Worm (Caenorhabditis elegans) whole organism, late embryonic: ENCODE measurements around the gene asp-4.

Experiments used
- C38D4.7 ChIP-seq: fragments of 200-800 bp; sonication (Bioruptor generic); optimal IDR thresholded peaks from 2 replicates; lab custom pipeline; 2018; ENCODE audit warnings: mild to moderate bottlenecking, missing genetic modification characterization, moderate library complexity, missing compliant biosample characterization
- F13H6.1 ChIP-seq: sonication (generic microtip); optimal IDR thresholded peaks from 2 replicates; lab custom pipeline; 2016; ENCODE audit warnings: missing genetic modification characterization, missing compliant biosample characterization
- T23F11.4 ChIP-seq: fragments of 200-800 bp; sonication (Bioruptor generic); optimal IDR thresholded peaks from 2 replicates; lab custom pipeline; 2018; ENCODE audit warnings: mild to moderate bottlenecking, missing genetic modification characterization, missing compliant biosample characterization
- ahr-1 ChIP-seq: sonication (generic microtip); optimal IDR thresholded peaks from 2 replicates; lab custom pipeline; 2016; ENCODE audit warnings: missing genetic modification characterization, missing compliant biosample characterization
- ama-1 ChIP-seq: fragments of 150-350 bp; optimal IDR thresholded peaks from 2 replicates; lab custom pipeline; 2014
- ceh-14 ChIP-seq: sonication (generic microtip); optimal IDR thresholded peaks from 2 replicates; lab custom pipeline; 2016; ENCODE audit warnings: missing genotype, missing genetic modification characterization, missing compliant biosample characterization
- ceh-19 ChIP-seq: fragments of 200-800 bp; sonication (Bioruptor generic); optimal IDR thresholded peaks from 2 replicates; lab custom pipeline; 2018; ENCODE audit warnings: mild to moderate bottlenecking, missing genetic modification characterization, missing compliant biosample characterization
- ceh-22 ChIP-seq: sonication (generic microtip); optimal IDR thresholded peaks from 2 replicates; lab custom pipeline; 2017; ENCODE audit warnings: missing biosample characterization, missing genetic modification characterization
- ceh-30 ChIP-seq: fragments of 150-350 bp; optimal IDR thresholded peaks from 2 replicates; lab custom pipeline; 2014; ENCODE audit warnings: missing biosample characterization, missing genetic modification characterization
- ceh-45 ChIP-seq: fragments of 200-800 bp; sonication (Bioruptor generic); IDR thresholded peaks from 2 replicates; pipeline ENCODE4 v1.3.6; 2022; ENCODE audit warnings: missing genetic modification reagents, missing genetic modification characterization, missing compliant biosample characterization
- ceh-48 ChIP-seq: sonication (generic microtip); optimal IDR thresholded peaks from 2 replicates; lab custom pipeline; 2016; ENCODE audit warnings: missing genetic modification characterization, inconsistent platforms, missing compliant biosample characterization
- ceh-6 ChIP-seq: fragments of 200-800 bp; sonication (Bioruptor generic); optimal IDR thresholded peaks from 2 replicates; lab custom pipeline; 2018; ENCODE audit warnings: mild to moderate bottlenecking, missing genetic modification characterization, missing compliant biosample characterization
- ceh-9 ChIP-seq: sonication (generic microtip); optimal IDR thresholded peaks from 2 replicates; lab custom pipeline; 2016; ENCODE audit warnings: mild to moderate bottlenecking, missing genetic modification characterization, inconsistent platforms, missing compliant biosample characterization
- dve-1 ChIP-seq: sonication (generic microtip); optimal IDR thresholded peaks from 2 replicates; lab custom pipeline; 2017; ENCODE audit warnings: antibody characterized with exemption, mild to moderate bottlenecking, missing genetic modification characterization, missing compliant biosample characterization
- elt-4 ChIP-seq: sonication (generic microtip); optimal IDR thresholded peaks from 2 replicates; lab custom pipeline; 2016; ENCODE audit warnings: missing genetic modification characterization, missing compliant biosample characterization
- eyg-1 ChIP-seq: sonication (generic microtip); optimal IDR thresholded peaks from 2 replicates; lab custom pipeline; 2016; ENCODE audit warnings: missing genotype, missing genetic modification characterization, missing compliant biosample characterization
- fax-1 ChIP-seq: sonication (generic microtip); optimal IDR thresholded peaks from 2 replicates; lab custom pipeline; 2016; ENCODE audit warnings: missing genotype, missing genetic modification characterization, missing compliant biosample characterization
- fkh-10 ChIP-seq: fragments of 150-350 bp; optimal IDR thresholded peaks from 2 replicates; lab custom pipeline; 2014; ENCODE audit warnings: missing biosample characterization, missing genetic modification reagents, missing genetic modification characterization
- fkh-6 ChIP-seq: sonication (generic microtip); optimal IDR thresholded peaks from 2 replicates; lab custom pipeline; 2016; ENCODE audit warnings: missing genetic modification characterization, missing compliant biosample characterization
- gmeb-2 ChIP-seq: sonication (generic microtip); optimal IDR thresholded peaks from 2 replicates; lab custom pipeline; 2016; ENCODE audit warnings: missing genetic modification characterization, inconsistent platforms, missing compliant biosample characterization
- hlh-13 ChIP-seq: fragments of 200-800 bp; sonication (Bioruptor generic); optimal IDR thresholded peaks from 2 replicates; lab custom pipeline; 2018; ENCODE audit warnings: mild to moderate bottlenecking, missing genetic modification characterization, missing compliant biosample characterization
- hlh-30 ChIP-seq: sonication (generic microtip); optimal IDR thresholded peaks from 2 replicates; lab custom pipeline; 2017; ENCODE audit warnings: antibody characterized with exemption, missing genetic modification characterization, missing compliant biosample characterization; ENCODE audit not compliant: insufficient read depth
- hlh-6 ChIP-seq: sonication (generic microtip); optimal IDR thresholded peaks from 2 replicates; lab custom pipeline; 2016; ENCODE audit warnings: missing genotype, missing genetic modification characterization, missing compliant biosample characterization
- hlh-8 ChIP-seq: sonication (generic microtip); optimal IDR thresholded peaks from 2 replicates; lab custom pipeline; 2016; ENCODE audit warnings: missing genotype, missing genetic modification characterization, missing compliant biosample characterization
- lim-6 ChIP-seq: sonication (generic microtip); optimal IDR thresholded peaks from 2 replicates; lab custom pipeline; 2016; ENCODE audit warnings: missing genetic modification characterization, missing compliant biosample characterization
- lin-11 ChIP-seq: fragments of 200-800 bp; sonication (Bioruptor generic); optimal IDR thresholded peaks from 2 replicates; lab custom pipeline; 2018; ENCODE audit warnings: mild to moderate bottlenecking, missing genetic modification characterization, missing compliant biosample characterization
- mec-3 ChIP-seq: sonication (generic microtip); optimal IDR thresholded peaks from 2 replicates; lab custom pipeline; 2016; ENCODE audit warnings: borderline replicate concordance, missing genetic modification characterization, missing compliant biosample characterization
- nfya-1 ChIP-seq: sonication (generic microtip); optimal IDR thresholded peaks from 2 replicates; lab custom pipeline; 2017; ENCODE audit warnings: missing genetic modification characterization, mild to moderate bottlenecking, missing compliant biosample characterization, antibody characterized with exemption, moderate library complexity
- nhr-232 ChIP-seq: sonication (generic microtip); optimal IDR thresholded peaks from 2 replicates; lab custom pipeline; 2016; ENCODE audit warnings: missing genetic modification characterization, missing compliant biosample characterization
- odd-2 ChIP-seq: sonication (generic microtip); optimal IDR thresholded peaks from 2 replicates; lab custom pipeline; 2017; ENCODE audit warnings: antibody characterized with exemption, mild to moderate bottlenecking, missing genetic modification characterization, missing compliant biosample characterization
- pag-3 ChIP-seq: sonication (generic microtip); optimal IDR thresholded peaks from 2 replicates; lab custom pipeline; 2016; ENCODE audit warnings: missing compliant biosample characterization, missing genetic modification characterization, borderline replicate concordance
- pha-2 ChIP-seq: sonication (generic microtip); optimal IDR thresholded peaks from 2 replicates; lab custom pipeline; 2017; ENCODE audit warnings: mild to moderate bottlenecking, missing genetic modification characterization, missing compliant biosample characterization
- pha-4 ChIP-seq: fragments of 150-350 bp; optimal IDR thresholded peaks from 2 replicates; lab custom pipeline; 2018; ENCODE audit warnings: missing biosample characterization, missing genetic modification reagents, missing genetic modification characterization
- pros-1 ChIP-seq: fragments of 150-350 bp; optimal IDR thresholded peaks from 2 replicates; lab custom pipeline; 2014; ENCODE audit warnings: missing biosample characterization, missing genetic modification reagents, missing genetic modification characterization
- ref-2 ChIP-seq: sonication (generic microtip); optimal IDR thresholded peaks from 2 replicates; lab custom pipeline; 2016; ENCODE audit warnings: missing genetic modification characterization, missing compliant biosample characterization
- rnt-1 ChIP-seq: sonication (generic microtip); optimal IDR thresholded peaks from 2 replicates; lab custom pipeline; 2016; ENCODE audit warnings: missing genetic modification characterization, missing compliant biosample characterization
- sox-2 ChIP-seq: fragments of 200-800 bp; sonication (Bioruptor generic); IDR thresholded peaks from 2 replicates; pipeline ENCODE4 v1.3.6; 2022; ENCODE audit warnings: missing genetic modification reagents, missing genetic modification characterization, missing compliant biosample characterization
- sox-4 ChIP-seq: sonication (generic microtip); optimal IDR thresholded peaks from 2 replicates; lab custom pipeline; 2017; ENCODE audit warnings: mild to moderate bottlenecking, missing genetic modification characterization, inconsistent platforms, missing compliant biosample characterization
- tbx-2 ChIP-seq: sonication (generic microtip); optimal IDR thresholded peaks from 2 replicates; lab custom pipeline; 2016; ENCODE audit warnings: missing genetic modification characterization, missing compliant biosample characterization
- ttx-3 ChIP-seq: sonication (generic microtip); optimal IDR thresholded peaks from 2 replicates; lab custom pipeline; 2016; ENCODE audit warnings: missing genetic modification reagents, missing genetic modification characterization, missing compliant biosample characterization
- unc-3 ChIP-seq, 2 experiments: fragments of 200-800 bp in 1 of 2; sonication (Bioruptor generic) in 1 of 2; sonication (generic microtip) in 1 of 2; conservative IDR thresholded peaks in 1 of 2; optimal IDR thresholded peaks in 1 of 2; 2 replicates each; pipeline versions ENCODE4 v1.3.6 to Lab custom; 2016 to 2022; ENCODE audit warnings: missing compliant biosample characterization in 2 of 2, missing genetic modification characterization in 2 of 2, missing genetic modification reagents in 1 of 2
- unc-42 ChIP-seq: sonication (generic microtip); optimal IDR thresholded peaks from 2 replicates; lab custom pipeline; 2016; ENCODE audit warnings: missing genotype, missing genetic modification characterization, missing compliant biosample characterization
- zip-5 ChIP-seq: sonication (generic microtip); optimal IDR thresholded peaks from 2 replicates; lab custom pipeline; 2016; ENCODE audit warnings: missing genetic modification characterization, missing compliant biosample characterization

The asp-4 gene

DNA sequence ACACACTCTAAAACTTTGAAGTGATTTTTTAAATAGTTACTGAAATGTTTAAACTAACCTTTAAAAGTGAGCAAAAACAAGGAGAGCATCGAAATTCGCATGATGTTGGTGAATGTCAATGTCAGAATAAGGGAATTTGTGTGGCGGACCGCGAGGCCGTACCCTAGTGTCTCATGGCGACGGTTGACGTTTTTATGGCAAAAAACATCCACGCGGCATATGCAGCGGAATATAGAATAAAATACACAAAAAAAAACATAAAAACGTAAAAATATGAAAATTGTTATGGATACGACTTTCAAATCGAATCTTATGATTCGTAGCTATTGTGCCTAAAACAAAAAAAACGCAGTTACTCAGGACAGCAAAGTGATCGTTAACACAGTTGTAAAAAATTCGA, 31.4 kb downstream of the asp-4 start, which contains the start of gene cwp-5:
Gene cwp-5 (minus strand): TSS at position 101 of the 400 bp plus-strand sequence.
- TF ChIP-seq hlh-30 (tag; lab: Kevin White, UChicago) (no peak), ceh-30 (tag; lab: Kevin White, UChicago) (no peak), eyg-1 (tag; lab: Kevin White, UChicago) (no peak), fkh-10 (GFP tag; lab: Kevin White, UChicago) (no peak), ama-1 (lab: Kevin White, UChicago) (no peak), ceh-48 (no peak), pros-1 (tag; lab: Kevin White, UChicago) (no peak), ahr-1 (tag; lab: Kevin White, UChicago) (no peak), ttx-3 (tag; lab: Kevin White, UChicago) (no peak), C38D4.7 (GFP tag; lab: Kevin White, UChicago) (no peak), lin-11 (no peak), ceh-6 (GFP tag; lab: Kevin White, UChicago) (no peak), nhr-232 (tag; lab: Kevin White, UChicago) (no peak), pha-2 (no peak)

ce11 chrX:13182012-13182411, 39.2 kb downstream of the asp-4 start:
- TF ChIP-seq lin-11 (no peak), hlh-13 (GFP tag; lab: Kevin White, UChicago) (no peak), ceh-6 (GFP tag; lab: Kevin White, UChicago) (no peak), rnt-1 (tag; lab: Kevin White, UChicago) (no peak), lim-6 (tag; lab: Kevin White, UChicago) (no peak), pha-4 (tag; lab: Kevin White, UChicago) (no peak), hlh-6 (tag; lab: Kevin White, UChicago) (no peak), ceh-22 (tag; lab: Kevin White, UChicago) (no peak), odd-2 (tag; lab: Kevin White, UChicago) (no peak), nhr-232 (tag; lab: Kevin White, UChicago) (no peak), gmeb-2 (tag; lab: Kevin White, UChicago) (no peak), ceh-14 (no peak), mec-3 (tag; lab: Kevin White, UChicago) (no peak), unc-42 (tag; lab: Kevin White, UChicago) (no peak), hlh-8 (no peak), tbx-2 (tag; lab: Kevin White, UChicago) (no peak), sox-4 (no peak), dve-1 (tag; lab: Kevin White, UChicago) (no peak), C38D4.7 (GFP tag; lab: Kevin White, UChicago) (no peak), ceh-9 (tag; lab: Kevin White, UChicago) (no peak)

DNA sequence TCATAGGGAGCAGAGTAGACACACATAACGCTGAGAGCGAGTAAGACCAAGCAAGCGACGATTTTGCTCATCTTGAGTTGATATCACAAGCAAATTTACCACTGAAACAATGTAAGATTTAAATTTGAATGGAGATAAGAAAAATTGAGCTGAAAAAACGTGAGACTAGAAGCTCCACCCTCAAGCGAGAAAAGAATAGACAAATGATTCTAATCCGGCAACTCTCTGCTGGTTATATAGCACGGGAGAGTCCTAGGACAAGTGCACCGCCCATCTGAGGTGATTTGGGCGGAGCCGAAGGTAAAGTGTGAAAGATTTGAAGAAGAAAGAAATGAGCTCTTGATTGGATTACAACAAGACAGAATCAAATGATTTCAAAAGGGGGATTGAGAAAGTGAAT, 42.9 kb downstream of the asp-4 start, which contains the start of gene nlp-3:
Gene nlp-3 (minus strand): TSS at position 101 of the 400 bp plus-strand sequence.
- no peak for TF ChIP-seq pag-3
- no peak for TF ChIP-seq fkh-6 (tag; lab: Kevin White, UChicago)

DNA sequence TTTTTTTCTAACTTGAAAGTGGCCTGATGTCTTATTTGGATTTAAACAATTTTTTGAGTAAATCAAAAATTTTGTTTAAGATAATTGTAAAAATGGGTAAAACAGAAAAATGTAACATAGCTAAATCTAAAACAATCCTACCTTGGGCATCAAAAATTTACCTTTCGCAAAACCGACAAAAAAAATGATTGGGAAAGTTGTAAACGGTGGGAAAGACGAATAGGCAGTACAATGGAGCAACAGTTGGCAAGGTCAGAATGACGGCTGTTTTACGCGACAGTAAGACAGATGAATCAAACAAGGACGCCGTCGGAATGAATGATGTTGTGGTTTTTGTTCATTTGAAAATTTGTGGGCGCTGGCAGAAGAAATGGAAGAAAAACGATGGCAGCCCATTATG, 46.8 kb downstream of the asp-4 start:
- TF ChIP-seq F13H6.1 (tag; lab: Kevin White, UChicago): no peak
- TF ChIP-seq nfya-1: no peak
- no peak for TF ChIP-seq fax-1
- TF ChIP-seq ref-2 (tag; lab: Kevin White, UChicago): no peak
- no peak for TF ChIP-seq sox-2 (GFP tag; lab: Robert Waterston, UW)
- TF ChIP-seq ceh-19 (GFP tag; lab: Kevin White, UChicago): no peak
- no peak for TF ChIP-seq elt-4 (tag; lab: Kevin White, UChicago)
- no peak for TF ChIP-seq lin-11
- no peak for TF ChIP-seq T23F11.4
- TF ChIP-seq rnt-1 (tag; lab: Kevin White, UChicago): no peak
- no peak for TF ChIP-seq ceh-45 (GFP tag; lab: Robert Waterston, UW)
- TF ChIP-seq zip-5 (tag; lab: Kevin White, UChicago): no peak
- no peak for TF ChIP-seq ahr-1 (tag; lab: Kevin White, UChicago)
- TF ChIP-seq unc-3 (GFP tag; conservative IDR thresholded peaks at IDR 0.05; lab: Robert Waterston, UW): no peak
- no peak for TF ChIP-seq unc-3 (tag; optimal IDR thresholded peaks at IDR 0.05; lab: Kevin White, UChicago)
